Worm (Caenorhabditis elegans) whole organism, L4 larva: ENCODE results near the gene col-89.

Source experiments
- R02D3.7 ChIP-seq: fragments of 150-350 bp; sonication (generic microtip); optimal IDR thresholded peaks from 3 replicates; lab custom pipeline; 2014; ENCODE audit warnings: missing biosample characterization, missing genetic modification characterization
- ama-1 ChIP-seq: fragments of 150-350 bp; optimal IDR thresholded peaks from 2 replicates; lab custom pipeline; 2014; ENCODE audit warnings: inconsistent platforms, mixed read lengths
- ces-1 ChIP-seq: fragments of 150-350 bp; sonication (generic microtip); optimal IDR thresholded peaks from 4 replicates; lab custom pipeline; 2014; ENCODE audit warnings: missing biosample characterization, missing genetic modification reagents, missing genetic modification characterization
- dve-1 ChIP-seq: sonication (generic microtip); optimal IDR thresholded peaks from 2 replicates; lab custom pipeline; 2017; ENCODE audit warnings: antibody characterized with exemption, mild to moderate bottlenecking, missing genetic modification characterization, missing compliant biosample characterization; ENCODE audit not compliant: insufficient read depth
- lsy-2 ChIP-seq, 2 experiments: fragments of 150-350 bp in 1 of 2; sonication (generic microtip) in 1 of 2; optimal IDR thresholded peaks; 2 replicates each; lab custom pipeline; 2014 to 2017; ENCODE audit warnings: missing biosample characterization in 2 of 2, missing genetic modification characterization in 2 of 2

ce11 chrIII:4748109-4748508 lies at the start of gene col-89:
- TF ChIP-seq ama-1 (no peak), ces-1 (GFP tag; lab: Kevin White, UChicago) (no peak), dve-1 (tag; lab: Kevin White, UChicago) (no peak), lsy-2 (tag; optimal IDR thresholded peaks at IDR 0.05; lab: Kevin White, UChicago) (no peak), R02D3.7 (no peak)
